Fruit fly (Drosophila melanogaster): Measurements from ENCODE around the gene CG12268.

CG12268 gene

DNA sequence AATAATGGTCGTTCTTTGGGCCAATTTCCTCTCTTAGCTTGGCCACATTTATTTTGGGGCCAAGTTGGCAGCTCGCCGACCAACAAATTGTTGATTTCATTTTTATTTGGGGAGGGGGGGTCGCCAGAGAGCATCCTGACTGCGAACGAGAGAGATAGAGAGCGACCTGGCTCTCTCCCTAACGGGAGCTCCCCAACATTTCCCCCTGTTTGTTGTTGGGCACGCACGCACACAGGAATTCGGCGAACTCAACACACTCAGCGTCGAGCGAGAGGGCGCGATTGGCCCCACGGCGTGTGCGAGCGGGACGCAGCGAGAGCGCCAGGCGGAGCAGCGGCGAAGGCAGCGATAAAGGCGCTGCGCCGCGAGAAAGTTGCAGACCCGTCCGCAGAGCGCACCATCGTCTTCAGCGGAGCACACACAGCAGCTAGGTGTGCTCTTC, 14.6 kb upstream of the CG12268 start, which contains the start of gene CG31140:
Gene CG31140, plus strand, starts transcription at position 400 of the 442 bp plus-strand sequence.
- TF ChIP-seq sage (GFP tag; optimal IDR thresholded peaks at IDR 0.05) = no peak
- no peak for TF ChIP-seq fru (GFP tag; optimal IDR thresholded peaks at IDR 0.05)
- TF ChIP-seq Rel (GFP tag; optimal IDR thresholded peaks at IDR 0.05) = no peak
- TF ChIP-seq Rel (tag; optimal IDR thresholded peaks at IDR 0.05) = peak; percentile 22
- TF ChIP-seq jim (GFP tag; optimal IDR thresholded peaks at IDR 0.05) = no peak
- TF ChIP-seq Hr83 (GFP tag; optimal IDR thresholded peaks at IDR 0.05; ENCODE audit: poor library complexity, severe bottlenecking) = no peak
- TF ChIP-seq dl (GFP tag; optimal IDR thresholded peaks at IDR 0.05; ENCODE audit: insufficient read depth in 1 of 2, partially characterized antibody in 2 of 2) = peak in 1 of 2 experiments; percentile 6
- TF ChIP-seq Hnf4 (GFP tag; optimal IDR thresholded peaks at IDR 0.05) = no peak
- no peak for TF ChIP-seq OdsH (GFP tag; optimal IDR thresholded peaks at IDR 0.05)
- no peak for TF ChIP-seq HLH106 (tag; optimal IDR thresholded peaks at IDR 0.05)
- TF ChIP-seq h (GFP tag; optimal IDR thresholded peaks at IDR 0.05) = no peak
- TF ChIP-seq foxo (GFP tag; optimal IDR thresholded peaks at IDR 0.05) = no peak
- TF ChIP-seq Vsx2 (GFP tag; optimal IDR thresholded peaks at IDR 0.05; ENCODE audit: partially characterized antibody) = peak; percentile 10
- TF ChIP-seq sv (GFP tag; optimal IDR thresholded peaks at IDR 0.05) = no peak
- no peak for TF ChIP-seq woc (GFP tag; optimal IDR thresholded peaks at IDR 0.05)
- TF ChIP-seq Hr78 (GFP tag; optimal IDR thresholded peaks at IDR 0.05) = no peak
- TF ChIP-seq Dfd (GFP tag; optimal IDR thresholded peaks at IDR 0.05) = no peak
- TF ChIP-seq ey (GFP tag; optimal IDR thresholded peaks at IDR 0.05) = no peak
- no peak for TF ChIP-seq brk (GFP tag; optimal IDR thresholded peaks at IDR 0.05)
- peak; percentile 26 for TF ChIP-seq Sp1 (GFP tag; optimal IDR thresholded peaks at IDR 0.05)
- TF ChIP-seq dsf (GFP tag; optimal IDR thresholded peaks at IDR 0.05; ENCODE audit: borderline replicate concordance) = no peak
- TF ChIP-seq psq (GFP tag; optimal IDR thresholded peaks at IDR 0.05) = no peak
- TF ChIP-seq Mio (GFP tag; optimal IDR thresholded peaks at IDR 0.05) = no peak
- TF ChIP-seq pan (optimal IDR thresholded peaks at IDR 0.05) = no peak
- TF ChIP-seq rgr (GFP tag; optimal IDR thresholded peaks at IDR 0.05) = peak; percentile 6
- peak; percentile 43 for TF ChIP-seq Dif (GFP tag; optimal IDR thresholded peaks at IDR 0.05; ENCODE audit: partially characterized antibody)
- no peak for TF ChIP-seq lola (GFP tag; optimal IDR thresholded peaks at IDR 0.05)
- TF ChIP-seq usp (GFP tag; optimal IDR thresholded peaks at IDR 0.05) = no peak

dm6 chr3R:23960865-23961264, 12.6 kb upstream of the CG12268 start:
- no peak for TF ChIP-seq tai (GFP tag; optimal IDR thresholded peaks at IDR 0.05)

DNA sequence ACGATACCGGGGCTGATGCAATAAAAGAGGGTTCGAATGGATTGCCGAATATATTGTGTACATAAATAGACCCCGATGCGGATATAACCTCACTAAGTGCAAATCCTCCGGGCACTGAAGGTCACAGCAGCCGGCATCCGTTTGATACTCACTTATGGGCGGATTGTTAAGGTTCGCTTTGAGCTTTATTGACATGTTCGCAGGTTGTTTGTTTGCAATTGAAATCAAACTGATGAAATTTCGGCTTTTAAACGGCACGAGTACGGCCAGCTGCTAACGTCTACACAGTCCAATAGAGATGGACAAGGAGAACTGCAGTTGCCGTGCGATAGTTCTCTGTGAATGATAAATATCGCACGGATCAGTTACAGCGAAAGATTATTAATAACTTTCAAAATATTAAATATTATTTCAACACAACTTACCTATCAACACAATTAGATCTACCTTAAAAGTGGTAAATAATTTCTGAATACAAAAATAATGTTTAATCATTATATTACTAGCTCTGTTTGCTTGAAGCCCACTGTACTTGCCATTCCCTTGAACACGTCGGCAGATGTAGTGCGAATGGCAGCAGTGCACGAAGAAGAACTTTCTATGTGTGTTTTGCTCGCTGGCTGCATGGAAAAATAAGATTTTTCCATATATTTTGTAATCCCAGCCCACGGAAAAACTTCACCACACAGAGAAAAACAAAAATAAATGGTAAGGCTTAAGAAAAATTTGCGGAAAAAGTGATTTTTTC, 10.0 kb upstream of the CG12268 start, which contains the start of the genes GluProRS and AP-1sigma:
Gene GluProRS, minus strand, starts transcription at position 301 of the 748 bp plus-strand sequence.
Gene AP-1sigma, plus strand, starts transcription at position 561 of the 748 bp plus-strand sequence.
- TF ChIP-seq usp (GFP tag; optimal IDR thresholded peaks at IDR 0.05) (no peak), dmrt93B (GFP tag; optimal IDR thresholded peaks at IDR 0.05) (peak; percentile 86), woc (GFP tag; optimal IDR thresholded peaks at IDR 0.05) (peak; percentile 87), Rel (GFP tag; optimal IDR thresholded peaks at IDR 0.05) (peak; percentile 47), Rel (tag; optimal IDR thresholded peaks at IDR 0.05) (peak; percentile 66), Sp1 (GFP tag; optimal IDR thresholded peaks at IDR 0.05) (peak; percentile 85), rgr (GFP tag; optimal IDR thresholded peaks at IDR 0.05) (peak; percentile 90), psq (GFP tag; optimal IDR thresholded peaks at IDR 0.05) (peak; percentile 82), pan (optimal IDR thresholded peaks at IDR 0.05) (no peak), CG9705 (GFP tag; optimal IDR thresholded peaks at IDR 0.05) (peak; percentile 85), dsf (GFP tag; optimal IDR thresholded peaks at IDR 0.05; ENCODE audit: borderline replicate concordance) (peak; percentile 79), sv (GFP tag; optimal IDR thresholded peaks at IDR 0.05) (peak; percentile 94), sage (GFP tag; optimal IDR thresholded peaks at IDR 0.05) (peak; percentile 65), Jra (GFP tag; optimal IDR thresholded peaks at IDR 0.05) (peak; percentile 89), Dif (GFP tag; optimal IDR thresholded peaks at IDR 0.05; ENCODE audit: partially characterized antibody) (no peak), Hnf4 (GFP tag; optimal IDR thresholded peaks at IDR 0.05) (peak; percentile 85), Mio (GFP tag; optimal IDR thresholded peaks at IDR 0.05) (peak; percentile 37), br (GFP tag; optimal IDR thresholded peaks at IDR 0.05) (peak; percentile 81), brk (GFP tag; optimal IDR thresholded peaks at IDR 0.05) (no peak), Abd-B (GFP tag; optimal IDR thresholded peaks at IDR 0.05) (no peak), Hr83 (GFP tag; optimal IDR thresholded peaks at IDR 0.05; ENCODE audit: poor library complexity, severe bottlenecking) (peak; percentile 57), dl (GFP tag; optimal IDR thresholded peaks at IDR 0.05; ENCODE audit: insufficient read depth in 1 of 2, partially characterized antibody in 2 of 2) (no peak), tai (GFP tag; optimal IDR thresholded peaks at IDR 0.05) (no peak), ey (GFP tag; optimal IDR thresholded peaks at IDR 0.05) (peak; percentile 89), foxo (GFP tag; optimal IDR thresholded peaks at IDR 0.05) (peak; percentile 51 to 93), HLH106 (tag; optimal IDR thresholded peaks at IDR 0.05) (peak; percentile 91), Vsx2 (GFP tag; optimal IDR thresholded peaks at IDR 0.05; ENCODE audit: partially characterized antibody) (no peak), GATAd (GFP tag; optimal IDR thresholded peaks at IDR 0.05) (peak; percentile 80), h (GFP tag; optimal IDR thresholded peaks at IDR 0.05) (peak; percentile 92), N (GFP tag; optimal IDR thresholded peaks at IDR 0.05) (no peak), OdsH (GFP tag; optimal IDR thresholded peaks at IDR 0.05) (peak; percentile 86), Myc (optimal IDR thresholded peaks at IDR 0.05) (peak; percentile 83), fru (GFP tag; optimal IDR thresholded peaks at IDR 0.05) (peak; percentile 89), CG32264 (GFP tag; optimal IDR thresholded peaks at IDR 0.05) (peak; percentile 72)
